Worm (Caenorhabditis elegans): ENCODE results near the gene fbxa-155.

Gene fbxa-155

ce11 chrIII:9991324-9991723 is 18.7 kb downstream of the fbxa-155 start (continued):
- TF ChIP-seq mdl-1 (tag; optimal IDR thresholded peaks at IDR 0.05) = no peak

DNA sequence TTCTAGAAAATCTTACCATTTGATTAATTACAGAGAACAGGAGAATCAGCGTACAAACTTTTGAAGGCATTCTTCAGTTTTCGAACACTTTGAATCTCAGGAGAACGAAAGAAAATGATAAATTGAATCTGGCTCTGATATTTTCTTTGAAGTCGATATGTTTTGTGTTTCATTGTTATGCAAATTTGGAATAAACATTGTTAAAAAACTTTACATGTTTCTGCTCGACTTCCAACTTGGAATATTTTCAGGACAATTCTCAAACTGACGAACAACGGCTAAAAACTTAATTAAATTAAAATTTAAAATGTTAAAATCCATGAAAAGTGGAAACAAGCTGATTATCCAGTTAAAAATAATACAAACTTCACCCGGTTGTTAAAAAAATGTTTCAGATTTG is 21.7 kb downstream of the fbxa-155 start, which contains the start of gene C05B5.1:
TSS of gene C05B5.1 (minus strand) at position 101 of the 400 bp plus-strand sequence.
- TF ChIP-seq snpc-4 (tag; optimal IDR thresholded peaks at IDR 0.05) (no peak), dpl-1 (GFP tag; optimal IDR thresholded peaks at IDR 0.05) (no peak), lin-39 (tag; optimal IDR thresholded peaks at IDR 0.05) (no peak), unc-98 (GFP tag; IDR thresholded peaks at IDR 0.05) (no peak), unc-62 (GFP tag; optimal IDR thresholded peaks at IDR 0.05) (no peak), nhr-84 (tag; optimal IDR thresholded peaks at IDR 0.05) (no peak), nhr-20 (tag; optimal IDR thresholded peaks at IDR 0.05) (no peak)

DNA sequence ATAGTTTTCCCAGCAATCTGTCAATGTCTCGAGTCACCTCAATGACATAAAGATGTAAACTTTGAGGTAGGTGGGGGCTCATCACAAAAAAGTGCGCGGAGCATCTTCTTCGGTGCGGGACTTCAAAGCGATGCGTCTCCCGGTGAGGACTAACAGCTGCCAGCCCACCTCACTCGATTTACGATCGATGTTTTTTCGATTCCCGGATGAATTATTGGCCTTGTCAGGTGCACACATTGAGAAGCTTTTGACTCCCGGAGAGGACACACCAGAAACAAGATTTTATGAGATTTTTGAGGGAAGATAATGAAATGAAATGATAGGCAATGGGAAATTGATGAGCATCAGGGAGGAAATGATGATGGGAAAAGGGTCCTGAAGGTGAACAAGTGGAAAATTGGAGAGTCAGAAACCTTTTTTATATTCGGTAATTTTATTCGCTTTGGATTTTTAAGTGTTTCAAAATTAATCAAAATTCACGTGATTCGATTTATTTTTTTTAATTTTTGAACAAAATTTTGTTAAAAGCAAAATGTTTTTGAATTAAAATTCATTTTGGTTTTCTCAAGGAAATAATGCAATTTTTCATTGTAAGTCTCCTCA is 23.1 kb downstream of the fbxa-155 start, which contains the start of gene C05B5.12:
TSS of gene C05B5.12 (plus strand) at position 553 of the 603 bp plus-strand sequence.
- TF ChIP-seq lin-14 (GFP tag; optimal IDR thresholded peaks at IDR 0.05) (peak; percentile 52), grh-1 (GFP tag; IDR thresholded peaks at IDR 0.05) (no peak), rnt-1 (tag; optimal IDR thresholded peaks at IDR 0.05) (peak; percentile 46)

DNA sequence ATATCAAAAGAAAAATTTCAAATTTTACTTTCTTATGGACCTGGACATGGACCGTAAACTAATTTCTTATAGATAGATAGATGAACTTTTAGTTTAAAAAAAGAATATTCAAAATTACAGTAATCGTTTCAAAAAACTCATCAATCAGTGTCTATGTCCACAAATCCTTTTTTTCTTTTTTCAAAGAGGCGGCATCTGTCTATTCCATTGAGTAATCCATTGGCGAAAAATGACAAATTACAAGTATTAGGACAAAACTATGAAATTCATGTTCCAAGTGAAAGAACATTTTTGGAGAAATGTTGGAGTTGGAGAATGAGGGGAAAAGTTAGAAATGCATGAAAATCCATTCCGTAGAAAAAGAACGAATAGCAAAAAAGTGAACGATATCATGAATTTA is 24.5 kb downstream of the fbxa-155 start:
- TF ChIP-seq unc-130 (tag; optimal IDR thresholded peaks at IDR 0.05) (no peak), ets-5 (GFP tag; IDR thresholded peaks at IDR 0.05) (no peak), ceh-88 (GFP tag; IDR thresholded peaks at IDR 0.05) (no peak), unc-62 (GFP tag; optimal IDR thresholded peaks at IDR 0.05) (no peak), Y116A8C.19 (tag; optimal IDR thresholded peaks at IDR 0.05; ENCODE audit: borderline replicate concordance) (no peak)

DNA sequence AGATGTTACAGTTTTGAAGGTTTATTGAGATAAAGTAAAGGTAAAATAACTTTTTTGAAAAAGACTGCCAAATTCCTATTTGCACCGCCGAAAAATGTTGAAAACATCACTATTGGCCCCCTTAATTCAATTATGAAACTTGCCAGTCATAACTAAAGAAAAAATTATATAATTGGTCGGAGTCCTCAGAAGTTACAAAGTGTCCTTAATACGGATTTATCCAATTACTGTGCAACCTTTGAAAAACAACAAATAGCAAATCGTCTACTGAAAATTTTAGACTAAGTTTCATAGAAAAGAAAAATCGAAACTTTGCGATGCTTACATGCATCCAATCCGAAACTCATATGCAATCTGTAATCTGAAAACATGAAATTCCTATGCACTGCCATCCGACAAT is 25.4 kb downstream of the fbxa-155 start:
- peak; percentile 74 for TF ChIP-seq ceh-8 (GFP tag; optimal IDR thresholded peaks at IDR 0.05)
- TF ChIP-seq nhr-47 (tag; optimal IDR thresholded peaks at IDR 0.05) = no peak

DNA sequence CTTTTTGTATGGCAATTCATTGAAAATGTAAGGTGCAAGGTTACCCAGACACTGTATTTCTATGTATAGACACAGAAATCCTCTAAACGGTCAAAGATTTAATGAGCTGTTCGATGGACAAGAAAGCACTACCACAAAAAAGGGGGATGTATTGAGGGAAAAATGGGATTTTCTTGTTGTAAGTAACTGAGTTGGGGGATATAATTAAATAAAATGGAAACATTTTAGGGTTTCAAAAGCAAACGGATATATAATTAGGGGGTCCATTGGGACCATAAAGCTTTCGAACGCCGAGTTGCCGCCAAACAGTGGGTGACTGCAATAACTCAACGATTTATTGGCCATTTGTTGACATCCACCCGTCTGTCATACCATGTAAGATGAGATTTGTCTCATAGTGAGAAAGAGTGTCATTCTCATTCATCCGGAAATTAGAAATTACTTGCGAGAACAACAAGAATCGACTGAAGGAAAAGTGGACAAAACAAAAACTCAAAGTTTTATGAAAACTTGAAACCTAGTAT is 27.8 kb downstream of the fbxa-155 start:
- TF ChIP-seq ces-1 (GFP tag; optimal IDR thresholded peaks at IDR 0.05) = no peak
- TF ChIP-seq grh-1 (GFP tag; IDR thresholded peaks at IDR 0.05) = no peak
- no peak for TF ChIP-seq zip-4 (GFP tag; optimal IDR thresholded peaks at IDR 0.05)
- no peak for TF ChIP-seq fkh-10 (GFP tag; optimal IDR thresholded peaks at IDR 0.05)
- TF ChIP-seq lir-3 (tag; optimal IDR thresholded peaks at IDR 0.05; ENCODE audit: poor library complexity) = no peak
- no peak for TF ChIP-seq ets-5 (GFP tag; IDR thresholded peaks at IDR 0.05)
- no peak for TF ChIP-seq snpc-4 (tag; optimal IDR thresholded peaks at IDR 0.05)
- no peak for TF ChIP-seq sup-37 (GFP tag; optimal IDR thresholded peaks at IDR 0.05)
- TF ChIP-seq nhr-85 (tag) = no peak
- TF ChIP-seq hlh-4 (tag; optimal IDR thresholded peaks at IDR 0.05) = no peak
- TF ChIP-seq nhr-77 (tag; optimal IDR thresholded peaks at IDR 0.05) = no peak
- no peak for TF ChIP-seq nhr-84 (tag; optimal IDR thresholded peaks at IDR 0.05)
- no peak for TF ChIP-seq tbx-2 (tag; optimal IDR thresholded peaks at IDR 0.05)
- TF ChIP-seq F16B12.6 (tag; optimal IDR thresholded peaks at IDR 0.05) = no peak

DNA sequence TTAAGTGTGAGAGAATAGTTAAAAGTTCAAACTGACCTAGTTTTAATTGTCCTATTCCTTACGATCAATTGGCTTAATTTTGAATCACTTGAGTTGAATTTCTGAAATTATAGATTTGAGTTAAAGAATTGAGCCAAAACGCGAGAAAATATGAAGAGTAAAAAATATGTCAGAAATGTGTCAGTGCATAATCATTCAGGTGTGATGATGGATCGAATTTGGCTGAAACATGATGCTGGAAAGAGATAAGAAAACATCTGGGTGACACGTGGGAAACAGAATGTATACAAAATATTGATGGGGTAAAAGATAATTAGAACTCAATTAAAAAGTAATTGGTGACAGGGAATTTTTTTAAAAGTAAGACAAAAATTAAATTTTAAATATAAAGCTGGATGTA is 36.3 kb downstream of the fbxa-155 start, which contains the start of gene R10E12.2:
TSS of gene R10E12.2 (minus strand) at position 101 of the 400 bp plus-strand sequence.
- TF ChIP-seq nhr-20 (tag; optimal IDR thresholded peaks at IDR 0.05) (no peak), efl-1 (optimal IDR thresholded peaks at IDR 0.05) (no peak), efl-1 (GFP tag; optimal IDR thresholded peaks at IDR 0.05 in 1 of 2) (peak in 1 of 2 experiments; percentile 26)

All from whole organism, L1 larva.